Fruit fly (Drosophila melanogaster) whole organism, adult: Measurements from ENCODE around the gene CG15747.

Source experiments
- CG11617 ChIP-seq: fragments of 200-800 bp; sonication (Bioruptor generic); optimal IDR thresholded peaks from 2 replicates; lab custom pipeline; 2017; ENCODE audit warnings: mild to moderate bottlenecking, missing biosample characterization, missing genetic modification reagents, missing genetic modification characterization
- CG12768 ChIP-seq: fragments of 200-800 bp; sonication (Bioruptor generic); optimal IDR thresholded peaks from 2 replicates; lab custom pipeline; 2017; ENCODE audit warnings: missing biosample characterization, missing genetic modification characterization, mild to moderate bottlenecking, moderate library complexity, missing genetic modification reagents
- CG14711 ChIP-seq: fragments of 200-800 bp; sonication (Bioruptor generic); optimal IDR thresholded peaks from 2 replicates; lab custom pipeline; 2018; ENCODE audit warnings: missing biosample characterization, mild to moderate bottlenecking, missing genetic modification characterization, moderate library complexity
- CG1620 ChIP-seq: fragments of 200-800 bp; sonication (Bioruptor generic); optimal IDR thresholded peaks from 2 replicates; lab custom pipeline; 2016; ENCODE audit warnings: missing biosample characterization, missing genetic modification characterization
- CG33017 ChIP-seq: fragments of 200-800 bp; sonication (Bioruptor generic); optimal IDR thresholded peaks from 2 replicates; lab custom pipeline; 2018; ENCODE audit warnings: missing biosample characterization, mild to moderate bottlenecking, missing genetic modification characterization, moderate library complexity
- CG5204 ChIP-seq: fragments of 200-800 bp; sonication (Bioruptor generic); optimal IDR thresholded peaks from 2 replicates; lab custom pipeline; 2016; ENCODE audit warnings: missing biosample characterization, missing genetic modification characterization
- CG7045 ChIP-seq: fragments of 200-800 bp; sonication (Bioruptor generic); optimal IDR thresholded peaks from 2 replicates; lab custom pipeline; 2017; ENCODE audit warnings: missing biosample characterization, mild to moderate bottlenecking, missing genetic modification characterization
- CG7101 ChIP-seq: fragments of 200-800 bp; sonication (Bioruptor generic); optimal IDR thresholded peaks from 2 replicates; lab custom pipeline; 2018; ENCODE audit warnings: missing biosample characterization, mild to moderate bottlenecking, missing genetic modification characterization, moderate library complexity
- Clk ChIP-seq: fragments of 200-800 bp; sonication (Bioruptor generic); optimal IDR thresholded peaks from 2 replicates; lab custom pipeline; 2017; ENCODE audit warnings: missing biosample characterization, missing genetic modification characterization
- Crg-1 ChIP-seq: fragments of 200-800 bp; sonication (Bioruptor generic); optimal IDR thresholded peaks from 2 replicates; lab custom pipeline; 2016; ENCODE audit warnings: missing biosample characterization, missing genetic modification characterization
- Hr96 ChIP-seq: fragments of 200-800 bp; sonication (Bioruptor generic); optimal IDR thresholded peaks from 2 replicates; lab custom pipeline; 2016; ENCODE audit warnings: missing biosample characterization, missing genetic modification characterization
- Mnt ChIP-seq: fragments of 200-800 bp; sonication (Bioruptor generic); optimal IDR thresholded peaks from 2 replicates; lab custom pipeline; 2016; ENCODE audit warnings: missing biosample characterization, mild to moderate bottlenecking, missing genetic modification characterization
- bab1 ChIP-seq: fragments of 200-800 bp; sonication (Bioruptor generic); optimal IDR thresholded peaks from 3 replicates; lab custom pipeline; 2019; ENCODE audit warnings: missing biosample characterization, mild to moderate bottlenecking, missing genetic modification characterization, moderate library complexity
- cic ChIP-seq: fragments of 200-800 bp; sonication (Bioruptor generic); optimal IDR thresholded peaks from 2 replicates; lab custom pipeline; 2017; ENCODE audit warnings: missing biosample characterization, mild to moderate bottlenecking, missing genetic modification characterization, moderate library complexity
- cnc ChIP-seq, 2 experiments: fragments of >200 bp; optimal IDR thresholded peaks; 2 replicates each; lab custom pipeline; 2017
- kay ChIP-seq: fragments of 200-800 bp; sonication (Bioruptor generic); peaks from one replicate; lab custom pipeline; 2016; ENCODE audit warnings: missing biosample characterization, missing genetic modification characterization, borderline replicate concordance
- ovo ChIP-seq: fragments of 200-800 bp; sonication (Bioruptor generic); optimal IDR thresholded peaks from 2 replicates; lab custom pipeline; 2016; ENCODE audit warnings: missing biosample characterization, missing genetic modification characterization
- pad ChIP-seq: fragments of 200-800 bp; sonication (Bioruptor generic); optimal IDR thresholded peaks from 3 replicates; lab custom pipeline; 2017; ENCODE audit warnings: missing biosample characterization, missing genetic modification characterization, mild to moderate bottlenecking, moderate library complexity, missing genetic modification reagents
- tj ChIP-seq: fragments of 200-800 bp; sonication (Bioruptor generic); optimal IDR thresholded peaks from 3 replicates; lab custom pipeline; 2017; ENCODE audit warnings: missing biosample characterization, mild to moderate bottlenecking, missing genetic modification characterization, moderate library complexity
- toe ChIP-seq: fragments of 200-800 bp; sonication (Bioruptor generic); optimal IDR thresholded peaks from 2 replicates; lab custom pipeline; 2016; ENCODE audit warnings: missing biosample characterization, missing genetic modification characterization

CG15747 gene

dm6 chrX:13322405-13322804 lies 15.7 kb upstream of the CG15747 start:
- no peak for TF ChIP-seq tj (GFP tag; lab: Kevin White, UChicago)
- TF ChIP-seq ovo (GFP tag; lab: Kevin White, UChicago): no peak
- no peak for TF ChIP-seq CG14711 (tag; lab: Kevin White, UChicago)
- peak; percentile 5 for TF ChIP-seq Mnt
- TF ChIP-seq CG12768: peak; percentile 80
- no peak for TF ChIP-seq CG5204 (GFP tag; lab: Kevin White, UChicago)
- TF ChIP-seq CG7045 (GFP tag; lab: Kevin White, UChicago): no peak
- TF ChIP-seq Crg-1 (GFP tag; lab: Kevin White, UChicago): no peak
- TF ChIP-seq Clk (GFP tag; lab: Kevin White, UChicago): no peak
- TF ChIP-seq CG33017: peak; percentile 7
- no peak for TF ChIP-seq kay (GFP tag; lab: Kevin White, UChicago)
- TF ChIP-seq CG7101 (tag; lab: Kevin White, UChicago): peak; percentile 42
- no peak for TF ChIP-seq bab1
- no peak for TF ChIP-seq pad
- no peak for TF ChIP-seq cnc (optimal IDR thresholded peaks at IDR 0.05; lab: Kevin White, UChicago)
- no peak for TF ChIP-seq CG1620 (GFP tag; lab: Kevin White, UChicago)
- TF ChIP-seq CG11617 (GFP tag; lab: Kevin White, UChicago): no peak
- no peak for TF ChIP-seq toe (GFP tag; lab: Kevin White, UChicago)
- peak; percentile 41 for TF ChIP-seq cic (GFP tag; lab: Kevin White, UChicago)
- TF ChIP-seq Hr96 (GFP tag; lab: Kevin White, UChicago): no peak

DNA sequence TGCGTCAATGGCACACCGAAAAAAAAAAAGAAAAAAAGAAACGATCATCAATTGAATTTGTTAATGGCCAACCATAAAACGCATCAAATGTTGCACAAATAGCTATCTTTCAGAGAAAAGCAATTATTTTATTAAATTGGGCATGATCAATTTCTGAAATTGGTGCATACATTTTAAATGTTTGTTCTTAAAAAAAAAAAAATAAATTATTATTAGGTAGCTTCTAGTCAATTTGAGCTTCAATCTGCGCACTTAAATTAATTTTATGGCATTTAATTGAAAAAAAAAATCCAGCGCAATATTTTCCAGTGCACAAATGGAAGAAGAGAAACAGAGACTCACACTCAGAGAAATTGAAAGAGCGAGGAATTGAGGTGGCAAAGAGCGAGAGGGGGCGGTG lies 15.0 kb upstream of the CG15747 start:
- TF ChIP-seq Hr96 (GFP tag; lab: Kevin White, UChicago) (peak; percentile 48), CG11617 (GFP tag; lab: Kevin White, UChicago) (peak; percentile 39), CG5204 (GFP tag; lab: Kevin White, UChicago) (peak; percentile 69), CG14711 (tag; lab: Kevin White, UChicago) (peak; percentile 45), tj (GFP tag; lab: Kevin White, UChicago) (peak; percentile 8), CG33017 (no peak), CG7101 (tag; lab: Kevin White, UChicago) (peak; percentile 57), bab1 (peak; percentile 21), toe (GFP tag; lab: Kevin White, UChicago) (peak; percentile 25), kay (GFP tag; lab: Kevin White, UChicago) (peak; percentile 69), Mnt (peak; percentile 24), cic (GFP tag; lab: Kevin White, UChicago) (no peak), CG7045 (GFP tag; lab: Kevin White, UChicago) (no peak), CG1620 (GFP tag; lab: Kevin White, UChicago) (peak; percentile 17)

DNA sequence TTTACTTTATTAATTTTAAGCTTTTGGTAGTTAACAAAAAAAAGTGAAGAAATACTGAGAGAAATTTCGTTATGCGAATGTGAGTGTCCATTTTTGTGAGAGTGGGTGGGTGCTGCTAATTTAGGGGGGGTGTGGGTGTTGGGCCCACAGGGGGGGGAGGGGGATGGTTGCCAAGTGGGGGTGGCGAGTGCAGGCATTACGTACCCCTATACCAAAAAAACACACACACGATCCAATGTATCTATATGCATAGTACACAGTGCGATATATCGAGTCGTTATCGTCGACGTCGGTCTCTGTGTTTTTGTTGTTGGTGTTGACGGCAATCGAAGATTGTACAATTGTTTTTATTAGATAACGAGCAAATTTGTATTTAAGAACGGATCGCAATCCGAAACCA lies 14.6 kb upstream of the CG15747 start:
- TF ChIP-seq CG33017: no peak
- TF ChIP-seq CG1620 (GFP tag; lab: Kevin White, UChicago): no peak
- TF ChIP-seq ovo (GFP tag; lab: Kevin White, UChicago): no peak
- no peak for TF ChIP-seq pad
- no peak for TF ChIP-seq Crg-1 (GFP tag; lab: Kevin White, UChicago)
- TF ChIP-seq Mnt: no peak
- TF ChIP-seq CG14711 (tag; lab: Kevin White, UChicago): no peak
- TF ChIP-seq cnc (optimal IDR thresholded peaks at IDR 0.05; lab: Kevin White, UChicago): no peak
- no peak for TF ChIP-seq CG5204 (GFP tag; lab: Kevin White, UChicago)
- TF ChIP-seq Hr96 (GFP tag; lab: Kevin White, UChicago): no peak
- TF ChIP-seq CG11617 (GFP tag; lab: Kevin White, UChicago): no peak
- no peak for TF ChIP-seq kay (GFP tag; lab: Kevin White, UChicago)
- TF ChIP-seq CG7045 (GFP tag; lab: Kevin White, UChicago): no peak
- TF ChIP-seq toe (GFP tag; lab: Kevin White, UChicago): no peak
- no peak for TF ChIP-seq cic (GFP tag; lab: Kevin White, UChicago)
- no peak for TF ChIP-seq tj (GFP tag; lab: Kevin White, UChicago)
- TF ChIP-seq CG12768: no peak
- TF ChIP-seq bab1: no peak

dm6 chrX:13325310-13325709 lies 12.8 kb upstream of the CG15747 start:
- TF ChIP-seq CG5204 (GFP tag; lab: Kevin White, UChicago) (no peak), Mnt (no peak), CG7101 (tag; lab: Kevin White, UChicago) (no peak), CG11617 (GFP tag; lab: Kevin White, UChicago) (no peak), Hr96 (GFP tag; lab: Kevin White, UChicago) (no peak), CG33017 (no peak), CG12768 (no peak)

DNA sequence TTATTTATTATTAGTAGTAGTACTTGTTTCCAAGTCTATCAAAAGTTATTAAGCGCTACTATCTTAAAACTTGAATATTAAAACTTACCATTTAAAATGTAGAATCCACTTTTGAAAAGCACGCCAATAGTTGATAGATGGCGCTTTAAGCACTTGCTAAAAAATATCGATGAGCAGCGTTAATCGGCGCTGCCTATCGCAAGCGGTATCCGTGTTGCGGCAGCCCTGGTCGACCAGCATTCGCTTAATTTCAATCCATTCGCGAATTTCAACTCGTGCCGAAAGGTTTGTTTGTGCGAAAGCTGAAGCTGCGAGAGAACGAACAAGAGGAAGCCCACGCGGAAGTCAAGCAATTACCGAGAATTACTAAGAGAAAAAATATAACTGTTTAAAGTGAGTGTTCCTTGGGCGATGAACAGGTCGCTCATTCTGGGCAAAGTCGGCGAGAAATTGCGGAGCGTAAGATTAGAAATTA lies 8.5 kb upstream of the CG15747 start, which contains the start of gene Prx2:
Gene Prx2, plus strand, starts transcription at position 253 of the 475 bp plus-strand sequence.
- no peak for TF ChIP-seq tj (GFP tag; lab: Kevin White, UChicago)
- TF ChIP-seq CG7045 (GFP tag; lab: Kevin White, UChicago): no peak
- TF ChIP-seq CG11617 (GFP tag; lab: Kevin White, UChicago): peak; percentile 50
- TF ChIP-seq CG5204 (GFP tag; lab: Kevin White, UChicago): no peak
- peak; percentile 96 for TF ChIP-seq Mnt
- peak; percentile 30 for TF ChIP-seq Crg-1 (GFP tag; lab: Kevin White, UChicago)
- peak; percentile 55 for TF ChIP-seq Hr96 (GFP tag; lab: Kevin White, UChicago)
- TF ChIP-seq cic (GFP tag; lab: Kevin White, UChicago): peak; percentile 55
- TF ChIP-seq CG14711 (tag; lab: Kevin White, UChicago): peak; percentile 42
- TF ChIP-seq CG7101 (tag; lab: Kevin White, UChicago): peak; percentile 61
- peak; percentile 52 for TF ChIP-seq pad
- peak; percentile 55 for TF ChIP-seq ovo (GFP tag; lab: Kevin White, UChicago)
- peak; percentile 14 for TF ChIP-seq CG12768
- peak; percentile 71 for TF ChIP-seq bab1
- TF ChIP-seq kay (GFP tag; lab: Kevin White, UChicago): no peak
- TF ChIP-seq CG1620 (GFP tag; lab: Kevin White, UChicago): peak; percentile 71
